Worm (Caenorhabditis elegans): Measurements from ENCODE around the gene srh-36.

The srh-36 gene

ce11 chrV:2821618-2822272, at the start of gene srh-36:
srh-36 (minus strand) TSS chrV:2821668.
- no peak for TF ChIP-seq med-1 (GFP tag; optimal IDR thresholded peaks at IDR 0.05; ENCODE audit: insufficient read depth)
- TF ChIP-seq klf-2 (GFP tag; conservative IDR thresholded peaks at IDR 0.05) = no peak
- TF ChIP-seq tab-1 (GFP tag; IDR thresholded peaks at IDR 0.05) = no peak
- no peak for TF ChIP-seq flt-1 (GFP tag; IDR thresholded peaks at IDR 0.05)
- no peak for TF ChIP-seq ztf-23 (GFP tag; IDR thresholded peaks at IDR 0.05)
- TF ChIP-seq ztf-29 (GFP tag; IDR thresholded peaks at IDR 0.05) = no peak
- TF ChIP-seq T22C8.4 (GFP tag; IDR thresholded peaks at IDR 0.05) = no peak
- no peak for TF ChIP-seq ref-1 (GFP tag; conservative IDR thresholded peaks at IDR 0.05)
- TF ChIP-seq cog-1 (tag; optimal IDR thresholded peaks at IDR 0.05) = no peak

ce11 chrV:2870127-2870526, 48.7 kb upstream of the srh-36 start, which contains the start of gene srh-243:
srh-243 (plus strand) TSS chrV:2870427.
- TF ChIP-seq cog-1 (tag; optimal IDR thresholded peaks at IDR 0.05) (no peak), flt-1 (GFP tag; IDR thresholded peaks at IDR 0.05) (no peak), ztf-29 (GFP tag; IDR thresholded peaks at IDR 0.05) (no peak), ref-1 (GFP tag; conservative IDR thresholded peaks at IDR 0.05) (no peak), T22C8.4 (GFP tag; IDR thresholded peaks at IDR 0.05) (no peak), klf-2 (GFP tag; conservative IDR thresholded peaks at IDR 0.05) (no peak)

- TF ChIP-seq ref-1 (GFP tag; conservative IDR thresholded peaks at IDR 0.05) (no peak), flt-1 (GFP tag; IDR thresholded peaks at IDR 0.05) (no peak), T22C8.4 (GFP tag; IDR thresholded peaks at IDR 0.05) (no peak), ztf-23 (GFP tag; IDR thresholded peaks at IDR 0.05) (no peak), klf-2 (GFP tag; conservative IDR thresholded peaks at IDR 0.05) (no peak), cog-1 (tag; optimal IDR thresholded peaks at IDR 0.05) (no peak), med-1 (GFP tag; optimal IDR thresholded peaks at IDR 0.05; ENCODE audit: insufficient read depth) (no peak), ztf-29 (GFP tag; IDR thresholded peaks at IDR 0.05) (no peak), tab-1 (GFP tag; IDR thresholded peaks at IDR 0.05) (no peak)
Measured at ce11 chrV:2869503-2869902, 48.0 kb upstream of the srh-36 start, which contains the start of gene srh-241. srh-241 (minus strand) TSS chrV:2869603.

ce11 chrV:2864899-2865298, 43.4 kb upstream of the srh-36 start, which contains the start of gene srh-240:
srh-240 (plus strand) TSS chrV:2865199.
- TF ChIP-seq cog-1 (tag; optimal IDR thresholded peaks at IDR 0.05) (no peak), med-1 (GFP tag; optimal IDR thresholded peaks at IDR 0.05; ENCODE audit: insufficient read depth) (no peak), klf-2 (GFP tag; conservative IDR thresholded peaks at IDR 0.05) (no peak), ztf-23 (GFP tag; IDR thresholded peaks at IDR 0.05) (no peak), T22C8.4 (GFP tag; IDR thresholded peaks at IDR 0.05) (no peak), ref-1 (GFP tag; conservative IDR thresholded peaks at IDR 0.05) (no peak), flt-1 (GFP tag; IDR thresholded peaks at IDR 0.05) (no peak), ztf-29 (GFP tag; IDR thresholded peaks at IDR 0.05) (no peak)

- TF ChIP-seq ztf-29 (GFP tag; IDR thresholded peaks at IDR 0.05) (no peak), T22C8.4 (GFP tag; IDR thresholded peaks at IDR 0.05) (no peak), ref-1 (GFP tag; conservative IDR thresholded peaks at IDR 0.05) (no peak), ztf-23 (GFP tag; IDR thresholded peaks at IDR 0.05) (no peak), tab-1 (GFP tag; IDR thresholded peaks at IDR 0.05) (no peak), med-1 (GFP tag; optimal IDR thresholded peaks at IDR 0.05; ENCODE audit: insufficient read depth) (no peak), klf-2 (GFP tag; conservative IDR thresholded peaks at IDR 0.05) (no peak), cog-1 (tag; optimal IDR thresholded peaks at IDR 0.05) (no peak), flt-1 (GFP tag; IDR thresholded peaks at IDR 0.05) (no peak)
Measured at ce11 chrV:2863033-2863432, 41.6 kb upstream of the srh-36 start, which contains the start of gene srh-272. srh-272 (plus strand) TSS chrV:2863333.

ce11 chrV:2861505-2861904, 40.0 kb upstream of the srh-36 start, which contains the start of gene srh-270:
srh-270 (minus strand) TSS chrV:2861605.
- TF ChIP-seq tab-1 (GFP tag; IDR thresholded peaks at IDR 0.05) (no peak), ztf-23 (GFP tag; IDR thresholded peaks at IDR 0.05) (no peak), cog-1 (tag; optimal IDR thresholded peaks at IDR 0.05) (no peak), med-1 (GFP tag; optimal IDR thresholded peaks at IDR 0.05; ENCODE audit: insufficient read depth) (no peak), ztf-29 (GFP tag; IDR thresholded peaks at IDR 0.05) (no peak), ref-1 (GFP tag; conservative IDR thresholded peaks at IDR 0.05) (no peak), klf-2 (GFP tag; conservative IDR thresholded peaks at IDR 0.05) (no peak), flt-1 (GFP tag; IDR thresholded peaks at IDR 0.05) (no peak)

ce11 chrV:2859738-2860137, 38.3 kb upstream of the srh-36 start, which contains the start of gene srj-54:
srj-54 (minus strand) TSS chrV:2859838.
- TF ChIP-seq ref-1 (GFP tag; conservative IDR thresholded peaks at IDR 0.05) = no peak
- no peak for TF ChIP-seq flt-1 (GFP tag; IDR thresholded peaks at IDR 0.05)
- no peak for TF ChIP-seq ztf-29 (GFP tag; IDR thresholded peaks at IDR 0.05)
- no peak for TF ChIP-seq cog-1 (tag; optimal IDR thresholded peaks at IDR 0.05)
- TF ChIP-seq med-1 (GFP tag; optimal IDR thresholded peaks at IDR 0.05; ENCODE audit: insufficient read depth) = no peak
- TF ChIP-seq klf-2 (GFP tag; conservative IDR thresholded peaks at IDR 0.05) = no peak
- TF ChIP-seq ztf-23 (GFP tag; IDR thresholded peaks at IDR 0.05) = no peak
- TF ChIP-seq tab-1 (GFP tag; IDR thresholded peaks at IDR 0.05) = no peak
- no peak for TF ChIP-seq T22C8.4 (GFP tag; IDR thresholded peaks at IDR 0.05)

- TF ChIP-seq cog-1 (tag; optimal IDR thresholded peaks at IDR 0.05) (no peak), tab-1 (GFP tag; IDR thresholded peaks at IDR 0.05) (no peak), med-1 (GFP tag; optimal IDR thresholded peaks at IDR 0.05; ENCODE audit: insufficient read depth) (no peak)
Measured at ce11 chrV:2857842-2858241, 36.4 kb upstream of the srh-36 start, which contains the start of gene srj-55. srj-55 (minus strand) TSS chrV:2857942.

- TF ChIP-seq ztf-23 (GFP tag; IDR thresholded peaks at IDR 0.05) (no peak), ztf-29 (GFP tag; IDR thresholded peaks at IDR 0.05) (no peak), cog-1 (tag; optimal IDR thresholded peaks at IDR 0.05) (no peak), tab-1 (GFP tag; IDR thresholded peaks at IDR 0.05) (no peak), med-1 (GFP tag; optimal IDR thresholded peaks at IDR 0.05; ENCODE audit: insufficient read depth) (no peak), flt-1 (GFP tag; IDR thresholded peaks at IDR 0.05) (no peak), ref-1 (GFP tag; conservative IDR thresholded peaks at IDR 0.05) (no peak), T22C8.4 (GFP tag; IDR thresholded peaks at IDR 0.05) (no peak), klf-2 (GFP tag; conservative IDR thresholded peaks at IDR 0.05) (no peak)
Measured at ce11 chrV:2855473-2855872, 34.0 kb upstream of the srh-36 start, which contains the start of gene srj-57. srj-57 (minus strand) TSS chrV:2855573.
